Worm (Caenorhabditis elegans) whole organism, L4/young adult: ENCODE results near the gene W03B1.3.

Experiments
- W03F9.2 ChIP-seq: fragments of 150-350 bp; optimal IDR thresholded peaks from 2 replicates; lab custom pipeline; 2014; ENCODE audit warnings: missing biosample characterization, missing genetic modification characterization
- dao-5 ChIP-seq: sonication (generic microtip); optimal IDR thresholded peaks from 2 replicates; lab custom pipeline; 2016; ENCODE audit warnings: missing genotype, missing genetic modification characterization, moderate library complexity, missing compliant biosample characterization
- him-1 ChIP-seq: sonication (generic microtip); optimal IDR thresholded peaks from 2 replicates; lab custom pipeline; 2016; ENCODE audit warnings: missing genotype, missing genetic modification reagents, missing genetic modification characterization, missing compliant biosample characterization

The W03B1.3 gene

DNA sequence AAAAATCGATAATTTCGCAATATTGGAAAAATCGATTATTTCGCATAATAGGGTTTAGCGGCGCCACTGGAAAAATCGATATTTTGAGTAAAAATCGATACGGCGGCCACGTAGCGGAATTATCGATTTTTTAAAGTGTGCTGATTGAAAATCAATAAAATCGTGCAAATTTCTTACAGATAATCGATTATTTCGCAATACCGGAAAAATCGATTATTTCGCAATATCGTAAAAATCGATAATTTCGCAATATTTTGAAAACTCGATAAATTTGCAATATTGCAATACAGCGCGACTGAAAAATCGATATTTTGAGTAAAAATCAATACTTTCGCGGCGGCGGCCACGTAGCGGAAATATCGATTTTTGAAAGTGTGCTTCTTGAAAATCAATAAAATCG lies 18.4 kb downstream of the W03B1.3 start:
- TF ChIP-seq dao-5 (tag; lab: Kevin White, UChicago) (no peak), W03F9.2 (no peak), him-1 (tag; lab: Kevin White, UChicago) (no peak)

DNA sequence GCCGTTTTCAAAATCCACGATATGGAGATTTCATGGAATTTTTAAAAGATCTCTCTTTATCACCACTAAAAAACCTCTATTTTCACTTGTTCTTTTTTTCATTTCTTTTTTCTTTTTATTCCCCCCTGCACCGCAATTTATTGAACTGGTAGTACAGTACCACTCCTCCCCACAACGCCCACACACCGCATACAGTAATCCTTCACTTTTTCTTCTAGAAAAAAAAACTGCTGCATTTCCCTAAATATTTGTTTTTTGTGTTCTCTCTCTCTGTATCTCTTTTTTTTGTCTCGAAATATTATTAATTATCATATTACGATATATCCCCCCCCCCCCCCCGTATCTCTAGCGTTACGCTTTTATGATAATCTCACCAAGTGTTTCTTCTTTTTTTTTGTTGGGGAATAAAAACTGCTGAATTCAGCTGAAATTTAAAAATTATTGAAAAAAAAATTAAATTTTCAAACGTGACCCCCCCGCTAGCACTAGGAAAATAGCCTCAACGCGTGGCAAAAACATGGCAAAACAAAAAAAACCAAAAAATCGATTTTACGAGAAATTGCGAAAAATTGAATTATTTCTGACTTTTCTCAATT lies 19.1 kb downstream of the W03B1.3 start, which contains the start of gene Y24D9B.1:
Gene Y24D9B.1 (plus strand): TSS at position 546 of the 596 bp plus-strand sequence.
- TF ChIP-seq dao-5 (tag; lab: Kevin White, UChicago), result no peak
- no peak for TF ChIP-seq him-1 (tag; lab: Kevin White, UChicago)
- no peak for TF ChIP-seq W03F9.2

DNA sequence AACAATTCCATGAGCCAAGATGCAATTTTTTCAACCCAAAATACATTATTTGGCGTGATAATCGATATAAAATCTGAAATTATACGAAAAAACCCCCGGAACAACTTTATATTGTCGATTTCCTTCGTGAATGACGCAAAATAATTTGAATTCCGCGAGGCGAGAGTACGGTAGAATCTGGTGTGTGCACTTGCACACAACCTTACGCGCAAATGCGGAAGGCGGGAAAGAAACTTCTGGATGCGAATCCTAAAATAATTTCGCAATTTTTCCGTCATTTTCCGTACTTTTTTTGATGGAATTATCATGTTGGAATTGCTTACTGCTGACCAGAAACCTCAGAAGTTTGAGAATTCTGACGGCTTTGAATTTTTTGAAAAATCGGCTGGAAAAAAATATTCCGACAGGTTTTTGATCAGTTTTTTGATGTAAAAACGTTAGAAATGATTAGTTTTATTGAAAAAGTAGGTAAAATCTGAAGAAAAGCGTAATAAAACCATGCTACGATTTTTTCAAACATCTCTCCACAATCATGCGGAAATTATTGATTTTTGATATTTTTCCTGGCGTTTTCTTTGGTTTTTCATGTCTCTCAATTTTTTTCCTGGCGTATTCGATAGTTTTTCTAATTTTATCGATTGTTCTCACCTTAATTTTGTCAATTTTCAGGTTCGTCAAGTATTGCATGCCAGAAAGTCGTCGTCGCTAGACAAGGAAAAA lies 28.7 kb downstream of the W03B1.3 start, which contains the start of gene set-9:
Gene set-9 (plus strand): TSS at position 670 of the 720 bp plus-strand sequence.
- TF ChIP-seq dao-5 (tag; lab: Kevin White, UChicago), result no peak

DNA sequence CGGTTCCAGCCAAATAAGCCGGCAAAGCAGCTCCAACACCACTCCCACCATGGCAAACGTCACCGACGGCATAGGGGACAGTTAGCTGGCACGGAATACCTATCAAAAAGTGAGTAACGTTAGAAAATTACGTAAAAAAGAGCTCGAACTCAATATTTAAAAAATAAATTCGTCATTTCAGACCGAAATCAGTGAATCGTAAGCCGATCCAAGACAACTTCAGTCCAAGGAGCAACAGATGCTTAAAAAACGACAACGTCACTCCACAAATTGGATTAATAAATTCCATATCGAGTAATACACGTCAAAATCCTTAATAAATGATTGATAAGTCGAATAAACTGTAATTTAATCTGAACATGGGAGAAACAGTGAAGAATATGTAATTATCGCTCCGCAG lies 29.7 kb downstream of the W03B1.3 start:
- no peak for TF ChIP-seq dao-5 (tag; lab: Kevin White, UChicago)
- no peak for TF ChIP-seq W03F9.2
- TF ChIP-seq him-1 (tag; lab: Kevin White, UChicago), result no peak

DNA sequence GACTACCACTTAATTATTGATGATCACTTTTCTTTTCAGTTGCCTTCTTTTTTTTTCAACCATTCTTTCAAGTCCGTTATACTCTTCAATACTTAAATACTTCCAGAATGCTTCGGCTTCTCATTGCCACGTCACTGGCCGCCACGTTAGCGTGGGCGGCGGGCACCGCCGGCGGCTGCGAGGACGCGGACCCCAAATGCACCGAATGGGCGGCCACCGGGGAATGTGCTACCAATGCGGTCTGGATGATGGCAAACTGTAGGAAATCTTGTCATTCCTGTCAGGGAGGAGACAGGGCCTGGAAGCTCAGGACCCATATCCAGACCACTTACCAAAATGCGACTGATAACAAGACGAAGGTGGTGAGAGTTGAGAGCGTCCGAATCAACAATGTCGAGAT lies 34.8 kb downstream of the W03B1.3 start, which contains the start of gene lgc-22:
Gene lgc-22 (plus strand): TSS at position 105 of the 400 bp plus-strand sequence.
- TF ChIP-seq W03F9.2, result no peak
- TF ChIP-seq him-1 (tag; lab: Kevin White, UChicago), result no peak
- no peak for TF ChIP-seq dao-5 (tag; lab: Kevin White, UChicago)

DNA sequence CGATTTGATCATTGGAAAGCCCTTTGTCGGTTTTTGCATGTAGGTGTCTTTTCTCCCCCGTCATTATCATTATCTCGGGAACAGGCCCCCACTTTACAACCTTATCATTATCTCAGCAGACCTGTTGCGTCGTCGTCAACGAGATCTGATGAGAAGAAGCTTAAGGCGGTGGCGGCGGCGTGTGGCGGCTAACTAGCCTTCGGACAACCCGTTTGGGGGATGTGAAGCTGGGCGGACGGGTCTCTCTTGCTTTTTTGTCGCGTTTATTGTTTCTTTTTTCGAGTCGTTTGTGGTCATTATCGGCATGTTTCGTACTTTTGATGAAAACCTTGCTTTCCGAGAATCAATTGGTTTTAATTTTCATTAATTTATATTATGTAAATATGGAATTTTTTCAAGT lies 36.0 kb downstream of the W03B1.3 start:
- no peak for TF ChIP-seq him-1 (tag; lab: Kevin White, UChicago)
- no peak for TF ChIP-seq W03F9.2
- no peak for TF ChIP-seq dao-5 (tag; lab: Kevin White, UChicago)

DNA sequence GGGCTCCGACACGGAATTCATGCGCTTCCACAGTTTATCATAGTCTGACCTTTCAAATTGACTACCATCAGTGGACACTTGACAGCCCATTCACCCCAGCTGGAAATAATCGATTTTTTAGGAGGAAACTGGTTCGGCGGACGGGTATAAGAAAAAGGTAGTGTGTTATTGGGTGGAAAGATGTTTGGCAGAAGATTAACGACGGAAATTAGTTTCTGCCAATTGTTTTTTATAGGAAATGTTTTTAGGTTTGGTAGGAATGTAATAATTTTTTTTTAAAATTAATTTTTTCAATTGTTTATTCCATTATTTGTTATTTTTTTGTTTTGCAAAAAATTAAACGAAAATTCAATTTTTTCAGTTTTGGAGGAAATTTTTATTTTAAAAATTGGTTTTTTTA lies 37.1 kb downstream of the W03B1.3 start, which contains the start of gene F15E6.9:
Gene F15E6.9 (minus strand): TSS at position 101 of the 400 bp plus-strand sequence.
- TF ChIP-seq him-1 (tag; lab: Kevin White, UChicago), result no peak
- TF ChIP-seq dao-5 (tag; lab: Kevin White, UChicago), result no peak
- TF ChIP-seq W03F9.2, result no peak

DNA sequence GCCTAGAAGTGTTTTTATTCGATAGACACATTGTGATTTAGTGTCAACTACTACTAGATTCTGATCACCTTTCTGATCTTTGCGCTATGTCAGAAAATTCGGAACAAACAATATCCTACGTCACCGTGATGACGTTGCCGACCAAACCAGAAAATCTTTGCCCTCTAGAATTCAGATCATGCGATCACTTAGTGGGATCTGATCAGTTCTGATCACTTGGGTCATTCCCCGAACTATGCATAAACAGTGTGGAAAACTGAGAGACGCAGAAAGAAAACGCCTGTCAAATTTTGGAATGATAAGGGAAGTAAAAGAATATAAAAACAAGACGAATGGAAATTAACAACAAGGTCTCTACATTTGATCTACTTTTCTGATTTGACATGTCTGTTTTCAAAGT lies 41.5 kb downstream of the W03B1.3 start, which contains the start of gene F15E6.3:
Gene F15E6.3 (plus strand): TSS at position 344 of the 400 bp plus-strand sequence.
- TF ChIP-seq dao-5 (tag; lab: Kevin White, UChicago) (no peak), him-1 (tag; lab: Kevin White, UChicago) (no peak), W03F9.2 (no peak)

DNA sequence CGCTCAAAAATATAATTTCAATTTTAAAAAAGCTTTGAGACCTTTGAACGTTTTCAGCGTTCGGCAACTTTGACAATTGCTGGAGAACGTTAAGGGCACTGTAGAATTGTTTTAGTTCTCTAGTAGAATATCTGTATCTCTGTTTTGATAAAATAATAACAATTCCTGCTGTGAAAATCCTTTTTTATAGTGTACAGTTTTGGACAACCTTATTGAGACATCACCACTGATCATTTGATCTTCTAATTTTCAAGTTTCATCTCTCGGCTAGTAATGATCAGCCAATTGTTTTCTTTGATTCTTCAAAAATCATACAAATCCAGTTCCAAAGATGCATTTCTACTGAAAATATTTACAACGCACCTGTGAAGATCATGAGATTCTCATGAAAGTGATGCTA lies 43.5 kb downstream of the W03B1.3 start, which contains the start of gene F15E6.10:
Gene F15E6.10 (plus strand): TSS at position 301 of the 400 bp plus-strand sequence.
- no peak for TF ChIP-seq W03F9.2
- no peak for TF ChIP-seq dao-5 (tag; lab: Kevin White, UChicago)
- TF ChIP-seq him-1 (tag; lab: Kevin White, UChicago), result no peak

DNA sequence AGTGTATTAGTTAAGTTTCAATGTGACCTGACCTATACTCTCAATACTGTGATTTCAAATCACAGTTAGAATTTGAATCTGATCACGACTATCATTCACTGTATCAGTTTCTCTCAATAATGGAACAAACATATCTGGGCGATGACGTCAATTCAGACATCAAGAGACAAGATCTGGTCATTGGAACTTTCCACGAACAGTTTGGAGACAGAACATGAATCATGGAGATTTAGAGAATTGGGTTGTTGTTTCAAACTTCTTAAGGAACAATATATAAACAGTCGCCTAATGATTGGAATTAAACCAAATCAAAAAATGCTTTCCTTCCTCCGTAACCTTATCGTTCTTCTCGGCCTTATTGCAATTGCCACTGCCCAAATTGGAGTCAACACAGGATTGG lies 44.9 kb downstream of the W03B1.3 start, which contains the start of gene F15E6.4:
Gene F15E6.4 (plus strand): TSS at position 301 of the 400 bp plus-strand sequence.
- TF ChIP-seq W03F9.2 (no peak), dao-5 (tag; lab: Kevin White, UChicago) (no peak)

DNA sequence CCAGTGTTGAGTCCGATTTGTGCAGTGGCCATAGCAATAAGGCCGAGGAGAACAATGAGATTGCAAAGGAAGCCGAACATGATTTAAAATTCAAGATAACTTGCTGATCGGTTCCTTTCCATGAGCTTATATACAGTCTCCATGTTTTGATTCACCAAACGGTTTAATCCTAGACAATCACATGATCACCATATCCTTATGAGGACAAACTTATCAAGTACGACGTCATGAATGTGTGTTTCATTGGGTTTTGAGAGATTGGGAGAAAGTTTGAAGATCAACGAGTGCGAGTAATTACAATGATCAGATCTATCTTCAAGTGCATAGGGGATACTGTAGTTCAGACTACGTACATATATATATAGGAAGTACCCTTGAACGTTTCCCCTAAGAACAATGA lies 45.6 kb downstream of the W03B1.3 start, which contains the start of gene dct-7:
Gene dct-7 (minus strand): TSS at position 101 of the 400 bp plus-strand sequence.
- no peak for TF ChIP-seq W03F9.2
- TF ChIP-seq dao-5 (tag; lab: Kevin White, UChicago), result no peak
- no peak for TF ChIP-seq him-1 (tag; lab: Kevin White, UChicago)

DNA sequence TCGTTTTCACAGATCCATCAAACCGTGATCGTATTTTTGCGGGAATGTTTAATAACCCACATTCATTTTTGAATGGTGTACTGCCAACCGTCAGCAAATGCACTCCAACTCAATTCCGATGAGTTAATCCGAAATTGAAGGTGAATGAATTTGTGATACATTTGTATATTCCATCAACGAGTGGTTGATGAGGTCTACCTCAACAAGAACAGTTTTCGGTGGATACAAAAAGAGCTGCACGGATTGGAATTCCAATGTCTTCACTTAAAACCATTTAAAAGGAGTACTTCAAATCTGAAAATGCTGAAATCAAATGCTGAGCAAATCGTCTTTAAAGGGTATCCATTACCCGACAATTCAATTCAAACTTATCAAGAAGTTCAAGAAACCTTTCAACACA lies 46.8 kb downstream of the W03B1.3 start, which contains the start of gene F15E6.5:
Gene F15E6.5 (plus strand): TSS at position 301 of the 400 bp plus-strand sequence.
- TF ChIP-seq W03F9.2 (no peak), dao-5 (tag; lab: Kevin White, UChicago) (no peak), him-1 (tag; lab: Kevin White, UChicago) (no peak)

DNA sequence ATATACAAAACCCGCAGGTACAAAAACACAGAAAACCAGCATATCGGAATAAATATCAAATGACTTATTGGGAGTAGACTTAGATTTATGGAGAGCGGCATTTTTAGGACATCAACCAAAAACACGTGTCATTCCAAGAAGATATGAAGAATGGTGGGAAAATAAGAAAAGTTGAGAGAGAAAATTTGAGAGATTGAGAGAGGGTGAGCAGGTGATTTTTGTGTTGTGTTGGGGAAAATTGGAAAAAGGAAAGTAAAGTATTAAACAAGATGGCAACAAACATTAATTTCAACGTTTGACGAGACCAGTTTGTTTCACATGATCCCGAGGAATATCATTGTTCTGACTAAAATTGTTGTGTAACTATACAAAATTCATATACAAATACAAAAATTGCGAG lies 47.7 kb downstream of the W03B1.3 start, which contains the start of gene srv-4:
Gene srv-4 (minus strand): TSS at position 101 of the 400 bp plus-strand sequence.
- TF ChIP-seq W03F9.2 (no peak), him-1 (tag; lab: Kevin White, UChicago) (no peak), dao-5 (tag; lab: Kevin White, UChicago) (no peak)

DNA sequence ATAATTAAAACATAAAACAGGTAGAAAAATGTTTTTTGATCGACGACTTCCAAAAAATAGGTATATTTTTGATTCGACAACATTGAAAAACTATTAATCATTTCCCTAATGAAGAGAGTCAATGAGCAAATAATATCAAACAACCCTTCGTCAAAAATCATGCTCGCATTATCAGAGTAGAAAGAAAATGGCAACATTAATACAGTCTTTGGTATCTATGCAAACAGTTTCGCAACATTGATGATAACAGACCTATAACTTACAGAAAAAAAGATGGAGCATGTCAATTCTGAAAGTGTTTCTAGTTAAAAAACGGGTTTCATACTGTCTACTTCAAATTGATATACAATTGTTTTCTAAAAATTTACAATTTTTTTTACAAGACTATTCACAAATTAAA lies 51.0 kb downstream of the W03B1.3 start:
- TF ChIP-seq dao-5 (tag; lab: Kevin White, UChicago) (no peak), W03F9.2 (no peak), him-1 (tag; lab: Kevin White, UChicago) (no peak)
